Fruit fly (Drosophila melanogaster) whole organism: ENCODE results near the gene PGRP-LD.

Source experiments
- CG8478 ChIP-seq: fragments of >200 bp; optimal IDR thresholded peaks from 2 replicates; lab custom pipeline; 2018; ENCODE audit warnings: inconsistent platforms
- Dll ChIP-seq: fragments of >200 bp; optimal IDR thresholded peaks from 2 replicates; lab custom pipeline; 2017
- psq ChIP-seq: fragments of >200 bp; optimal IDR thresholded peaks from 2 replicates; lab custom pipeline; 2017

DNA sequence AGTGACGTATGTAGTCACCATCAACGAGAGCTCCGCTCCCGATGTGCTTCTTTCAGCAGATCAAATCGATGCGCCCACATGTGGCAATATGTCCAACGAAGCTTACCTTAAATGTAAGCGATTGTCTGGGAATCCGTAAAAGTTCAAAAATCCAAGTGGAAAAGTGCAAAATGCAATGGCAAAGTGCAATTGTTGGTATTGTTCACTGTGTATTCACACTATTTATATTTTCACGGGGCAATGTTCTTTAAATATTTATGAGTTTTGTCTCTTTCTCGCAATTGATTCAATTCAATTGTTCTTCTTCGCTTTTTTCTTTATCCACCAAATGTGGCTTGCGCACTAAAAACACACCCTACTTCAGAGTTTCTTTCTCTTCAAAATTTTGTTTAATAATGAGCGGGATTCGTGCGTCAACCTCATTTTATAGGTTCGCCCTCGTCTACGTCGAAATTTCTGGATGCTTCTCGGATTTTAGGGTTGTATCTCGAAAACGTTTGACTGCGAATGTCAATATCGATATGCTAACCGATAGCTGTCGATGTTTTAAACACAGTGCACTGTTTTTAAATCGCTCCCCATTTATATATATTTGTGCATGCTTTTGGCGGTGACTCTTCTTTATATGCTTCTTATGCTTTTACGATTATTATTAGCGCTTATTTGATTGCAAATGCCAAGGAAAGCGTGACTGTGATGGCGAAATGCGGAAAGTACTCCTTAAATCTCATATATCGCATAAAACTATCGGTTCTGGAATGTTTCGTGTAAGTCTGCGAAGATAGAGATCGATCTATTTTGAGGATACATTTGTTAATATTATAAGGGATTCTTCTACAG is 27.9 kb upstream of the PGRP-LD start, which contains the start of gene DnaJ-1:
- TF ChIP-seq psq (lab: Kevin White, UChicago) (no peak), CG8478 (no peak), Dll (lab: Kevin White, UChicago) (no peak)
